Fruit fly (Drosophila melanogaster) S2 (cell line): ENCODE measurements around the gene BORCS6.

Experiments used
- CG8478 ChIP-seq: fragments of >200 bp; optimal IDR thresholded peaks from 2 replicates; lab custom pipeline; 2018
- CTCF ChIP-seq, 2 experiments: fragments of >200 bp; optimal IDR thresholded peaks; 2 replicates each; lab custom pipeline; 2018

The BORCS6 gene

DNA sequence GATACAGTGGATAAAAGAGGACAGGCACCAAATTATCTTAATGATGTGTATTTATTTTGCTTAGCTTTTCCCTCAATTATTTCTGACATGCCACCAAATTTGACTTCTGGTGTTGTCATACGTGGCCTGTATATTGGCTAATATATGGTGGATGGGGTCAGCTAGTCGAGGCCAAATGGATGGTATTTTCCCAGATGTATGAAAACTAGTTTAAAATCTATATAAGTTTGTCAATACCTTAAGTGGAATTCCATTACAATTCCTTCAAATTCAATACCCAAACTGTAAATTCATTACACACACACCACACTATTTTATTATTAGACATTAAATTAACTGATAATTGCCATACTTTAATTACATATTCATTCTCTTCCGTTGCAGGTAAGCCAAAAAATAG is 11.2 kb downstream of the BORCS6 start:
- TF ChIP-seq CG8478 (lab: Kevin White, UChicago) = no peak
- no peak for TF ChIP-seq CTCF (optimal IDR thresholded peaks at IDR 0.05; lab: Kevin White, UChicago)

DNA sequence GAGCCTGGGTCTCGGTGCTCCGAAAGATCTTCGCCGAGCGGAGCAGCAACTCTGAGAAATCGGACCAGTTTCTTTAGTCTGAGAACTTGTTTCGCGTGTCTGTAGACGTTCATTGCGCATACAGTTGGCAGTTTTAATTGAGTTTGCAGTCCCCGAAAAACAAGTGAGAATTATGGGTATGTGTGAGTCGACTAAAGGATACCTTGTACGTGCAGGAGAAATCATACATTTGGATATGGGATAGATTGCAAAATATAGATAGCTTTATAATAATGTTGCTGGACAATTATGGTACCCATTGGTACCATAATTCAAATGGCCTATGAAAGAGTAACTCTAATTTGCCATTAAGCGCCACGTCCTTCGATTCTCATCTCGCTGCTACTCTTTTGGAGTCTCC is 11.8 kb downstream of the BORCS6 start:
- TF ChIP-seq CG8478 (lab: Kevin White, UChicago) (no peak), CTCF (optimal IDR thresholded peaks at IDR 0.05; lab: Kevin White, UChicago) (no peak)

DNA sequence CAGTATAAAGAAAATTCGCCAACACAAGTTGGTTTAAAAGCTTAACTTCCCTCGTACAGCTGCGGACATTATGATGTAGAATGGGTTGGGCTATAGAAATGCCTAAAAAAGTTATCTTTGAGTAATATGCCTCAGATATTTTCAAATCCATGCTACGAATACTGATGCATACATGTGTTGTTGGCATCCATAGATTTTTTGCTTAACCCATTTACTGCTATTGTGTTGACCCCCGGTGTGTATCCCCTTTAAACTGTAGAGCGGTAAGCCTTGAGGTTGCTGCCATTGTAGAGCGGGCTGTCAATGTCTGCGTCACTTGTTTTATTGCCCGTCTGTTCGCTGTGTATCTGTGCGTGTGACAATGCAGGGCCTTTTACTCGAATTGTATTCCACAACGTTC is 12.3 kb downstream of the BORCS6 start:
- no peak for TF ChIP-seq CTCF (optimal IDR thresholded peaks at IDR 0.05; lab: Kevin White, UChicago)
- no peak for TF ChIP-seq CG8478 (lab: Kevin White, UChicago)

DNA sequence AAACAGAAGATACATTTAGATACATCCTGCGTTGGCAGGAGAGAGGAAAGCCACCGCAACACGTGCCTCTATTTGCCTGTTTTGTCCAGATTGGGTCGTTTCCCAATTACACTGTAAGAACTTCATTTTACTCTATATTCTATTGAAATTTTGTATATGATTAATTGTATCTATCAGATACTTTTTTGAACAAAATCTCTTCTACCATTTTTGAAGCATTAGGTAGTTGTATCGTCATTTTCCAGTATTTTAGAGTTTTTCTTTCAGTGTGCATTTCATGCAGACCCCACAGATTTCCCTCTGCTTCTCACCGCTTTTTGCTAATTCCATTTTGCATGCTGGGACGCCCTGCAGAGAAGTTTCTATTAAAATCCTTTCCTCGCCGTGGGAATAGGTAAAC is 13.9 kb downstream of the BORCS6 start:
- TF ChIP-seq CTCF (optimal IDR thresholded peaks at IDR 0.05; lab: Kevin White, UChicago) = no peak
- no peak for TF ChIP-seq CG8478 (lab: Kevin White, UChicago)

DNA sequence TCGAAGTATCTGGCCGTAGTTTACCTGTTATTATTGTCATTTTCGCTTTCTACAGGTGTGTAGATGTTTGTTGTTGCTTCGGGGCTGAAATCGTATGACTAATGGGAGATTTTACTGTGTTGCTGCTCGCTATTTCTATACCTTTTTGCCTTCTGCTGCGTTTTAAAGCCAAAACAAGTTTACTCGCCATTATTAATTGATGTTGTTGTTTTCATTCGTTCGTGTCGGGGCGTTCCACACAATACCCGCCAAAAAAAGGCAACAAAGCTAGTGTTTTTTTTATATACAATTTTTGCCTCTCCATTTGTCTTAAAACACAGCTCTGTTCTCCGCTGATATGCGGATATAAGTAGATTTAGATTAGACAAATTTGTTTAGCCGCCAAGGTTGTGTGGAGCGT is 14.7 kb downstream of the BORCS6 start:
- no peak for TF ChIP-seq CG8478 (lab: Kevin White, UChicago)
- no peak for TF ChIP-seq CTCF (optimal IDR thresholded peaks at IDR 0.05; lab: Kevin White, UChicago)

DNA sequence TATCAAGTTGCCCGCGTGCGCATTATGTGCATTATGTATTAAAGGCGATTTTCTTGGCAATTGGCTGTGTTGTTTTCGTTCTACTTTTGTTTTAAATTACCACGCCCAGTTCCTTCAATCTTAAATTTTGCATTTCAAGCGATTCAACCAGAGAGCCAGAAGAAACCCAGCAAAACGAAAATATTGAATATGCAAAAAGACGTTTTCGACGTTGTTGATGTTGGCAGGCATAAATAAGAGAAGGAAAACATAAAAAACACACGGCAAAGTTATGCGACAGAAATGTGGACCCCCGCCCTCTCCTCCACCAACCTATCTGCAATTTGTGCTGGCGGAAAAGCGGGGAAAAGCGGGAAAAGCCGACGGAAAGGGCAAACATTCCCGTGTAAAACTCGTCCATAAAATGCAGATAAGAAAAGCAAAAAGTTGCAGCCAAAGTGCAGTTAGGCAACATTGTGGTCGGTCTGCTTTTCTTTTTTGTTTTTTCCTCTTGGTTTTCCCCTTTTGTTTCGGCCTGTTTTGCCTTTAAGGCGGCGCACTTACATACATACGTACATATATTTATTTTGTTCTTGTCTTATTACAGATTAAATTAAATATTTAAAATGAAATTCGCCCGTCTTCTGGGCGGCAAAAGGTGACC is 15.4 kb downstream of the BORCS6 start:
- no peak for TF ChIP-seq CG8478 (lab: Kevin White, UChicago)
- no peak for TF ChIP-seq CTCF (optimal IDR thresholded peaks at IDR 0.05; lab: Kevin White, UChicago)

DNA sequence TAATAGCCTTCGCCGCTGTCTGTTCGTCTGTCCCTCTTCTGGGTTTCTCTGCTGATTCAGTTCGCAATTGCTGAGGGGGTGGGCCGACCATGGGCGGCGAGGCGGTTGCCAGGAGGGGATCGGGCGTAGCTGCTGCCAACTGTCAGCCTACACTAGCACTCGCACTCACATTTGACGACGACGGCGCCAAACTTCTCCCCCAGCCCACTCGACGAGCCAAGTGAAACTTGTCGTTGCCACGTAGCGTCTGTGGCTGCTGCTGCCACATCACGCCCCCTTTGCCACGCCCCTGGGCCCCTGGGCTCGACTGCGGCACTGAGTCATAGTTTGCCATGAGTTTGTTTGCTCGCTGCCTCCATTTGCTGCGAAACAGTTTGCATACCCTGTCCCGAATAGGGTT is 16.6 kb downstream of the BORCS6 start:
- no peak for TF ChIP-seq CG8478 (lab: Kevin White, UChicago)
- TF ChIP-seq CTCF (optimal IDR thresholded peaks at IDR 0.05; lab: Kevin White, UChicago) = no peak

DNA sequence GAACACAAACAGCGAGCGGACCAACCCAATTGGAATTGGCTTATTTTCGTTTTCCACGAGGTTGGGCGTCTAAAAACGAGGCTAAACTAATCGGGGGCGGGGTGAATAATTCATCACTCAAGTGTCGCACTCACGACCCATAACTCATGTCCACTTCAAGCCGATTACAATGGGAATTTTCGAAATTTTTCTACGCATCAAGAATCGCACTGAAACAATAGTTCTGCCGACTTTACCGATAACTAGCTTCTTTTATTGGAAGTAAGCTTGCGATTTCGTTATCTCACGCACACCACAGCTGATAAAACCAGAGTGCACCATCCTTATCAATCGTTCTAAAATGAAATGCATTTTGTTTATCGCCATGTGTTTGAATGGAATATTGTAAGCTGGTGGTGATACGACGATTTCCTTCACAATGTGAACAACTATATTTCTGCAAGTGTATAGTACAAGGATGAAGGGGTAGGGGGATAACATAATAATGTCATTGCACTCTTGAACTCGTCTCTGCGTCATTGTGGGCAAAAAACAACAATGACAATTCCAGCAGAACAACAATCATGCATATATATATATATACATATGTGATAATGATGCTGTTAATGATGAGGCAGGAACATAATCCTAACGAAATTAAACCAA is 18.9 kb downstream of the BORCS6 start:
- TF ChIP-seq CTCF (optimal IDR thresholded peaks at IDR 0.05; lab: Kevin White, UChicago) (no peak), CG8478 (lab: Kevin White, UChicago) (peak; percentile 9)

DNA sequence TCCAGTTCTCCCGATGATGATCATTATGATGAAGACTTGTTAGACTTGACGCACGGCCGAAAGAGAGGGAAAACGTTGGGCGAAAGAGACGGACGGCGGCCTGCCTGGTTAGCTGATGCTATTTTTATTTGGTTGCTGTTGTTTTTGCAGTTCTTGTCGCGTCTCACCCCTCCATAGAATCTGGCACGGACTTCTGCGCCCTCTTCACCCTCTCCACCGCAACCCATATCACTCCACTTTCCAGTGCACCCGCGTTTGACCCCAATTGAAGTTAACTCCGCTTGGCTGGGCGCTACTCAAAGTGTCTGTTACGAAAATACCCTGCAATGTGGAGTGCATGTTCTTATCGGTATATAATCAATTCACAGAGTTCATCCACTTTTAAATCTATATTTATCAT is 20.5 kb downstream of the BORCS6 start:
- TF ChIP-seq CG8478 (lab: Kevin White, UChicago) (no peak), CTCF (optimal IDR thresholded peaks at IDR 0.05; lab: Kevin White, UChicago) (no peak)

DNA sequence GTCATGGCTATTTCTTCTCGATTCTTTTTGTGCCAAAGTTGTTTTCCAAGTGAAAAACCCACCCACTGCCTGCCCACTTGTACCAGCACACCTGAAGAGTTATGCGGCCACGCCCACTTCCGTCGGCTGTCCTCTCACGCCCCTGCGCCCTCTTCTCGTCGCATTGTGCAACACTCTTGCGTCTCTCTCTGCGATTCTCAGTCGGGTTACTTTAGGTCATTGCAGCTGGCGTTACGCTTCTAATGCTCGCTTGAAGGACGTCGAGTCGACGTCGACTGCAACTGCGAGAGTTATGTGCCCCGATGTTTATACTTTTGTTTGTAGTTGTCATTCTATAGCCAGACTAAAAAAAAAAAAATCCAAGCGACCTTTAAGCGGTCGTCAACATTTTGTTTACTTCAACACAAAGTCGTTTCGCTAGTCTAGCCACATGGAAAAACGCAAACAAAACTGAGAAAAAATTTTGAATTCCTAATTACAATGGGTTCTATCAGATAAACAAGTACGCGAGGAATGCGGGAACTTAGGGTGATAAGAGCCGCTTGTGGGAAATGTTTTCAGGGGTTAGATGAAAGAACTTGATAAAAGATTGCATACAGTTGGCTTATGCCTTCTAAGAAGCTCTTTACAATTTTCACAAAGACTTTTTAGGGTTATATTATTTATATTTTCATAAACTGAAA is 21.3 kb downstream of the BORCS6 start:
- TF ChIP-seq CTCF (optimal IDR thresholded peaks at IDR 0.05; lab: Kevin White, UChicago) = no peak
- TF ChIP-seq CG8478 (lab: Kevin White, UChicago) = no peak

DNA sequence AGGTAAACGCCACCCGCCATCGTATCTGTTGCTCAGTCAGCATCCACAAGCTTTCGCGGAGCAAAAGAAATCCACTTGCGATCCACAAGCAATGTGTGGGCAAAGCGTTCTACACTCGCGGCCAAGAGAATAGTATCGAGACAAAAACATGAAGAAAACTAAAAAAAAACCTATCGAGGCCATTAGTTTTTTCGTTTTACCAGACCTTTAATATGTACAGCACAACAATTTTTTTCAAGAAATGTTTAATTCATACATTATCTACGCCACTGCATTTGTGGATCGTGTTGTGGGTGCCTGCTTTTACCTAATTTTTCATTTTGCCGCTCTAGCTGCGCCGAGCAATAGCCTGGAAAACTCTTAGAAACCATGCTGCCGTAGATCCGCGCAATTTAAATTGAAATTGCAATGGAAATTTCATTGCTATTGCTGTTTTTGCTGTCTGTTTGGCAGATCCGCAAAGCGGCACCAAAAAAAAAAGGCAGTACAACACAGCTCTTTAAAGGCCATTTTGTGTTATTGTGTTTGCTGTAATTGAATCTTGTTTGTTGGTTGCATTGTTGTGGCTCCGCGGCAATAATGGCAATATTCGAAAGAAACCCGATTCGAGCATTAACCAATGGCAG is 22.5 kb downstream of the BORCS6 start:
- TF ChIP-seq CG8478 (lab: Kevin White, UChicago) (no peak), CTCF (optimal IDR thresholded peaks at IDR 0.05; lab: Kevin White, UChicago) (no peak)

DNA sequence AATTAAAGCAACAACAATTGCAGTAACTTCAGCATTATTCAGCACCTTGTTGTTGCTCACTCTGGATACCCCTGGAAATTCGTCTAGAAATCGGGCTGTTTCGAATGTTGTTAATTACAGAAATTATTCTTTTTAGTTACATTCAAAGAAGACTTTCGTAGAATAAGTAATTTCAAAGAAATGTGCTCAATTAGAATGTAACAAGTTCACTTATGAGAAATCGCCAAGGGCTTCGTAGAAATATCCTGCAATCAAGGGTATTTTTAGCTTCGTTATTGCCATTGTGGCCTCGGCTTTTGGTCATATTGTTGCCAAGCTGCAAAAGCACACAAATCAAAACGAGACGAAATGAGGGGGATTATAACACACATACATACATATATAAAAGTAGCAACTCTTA is 23.3 kb downstream of the BORCS6 start:
- no peak for TF ChIP-seq CTCF (optimal IDR thresholded peaks at IDR 0.05; lab: Kevin White, UChicago)
- TF ChIP-seq CG8478 (lab: Kevin White, UChicago) = no peak

DNA sequence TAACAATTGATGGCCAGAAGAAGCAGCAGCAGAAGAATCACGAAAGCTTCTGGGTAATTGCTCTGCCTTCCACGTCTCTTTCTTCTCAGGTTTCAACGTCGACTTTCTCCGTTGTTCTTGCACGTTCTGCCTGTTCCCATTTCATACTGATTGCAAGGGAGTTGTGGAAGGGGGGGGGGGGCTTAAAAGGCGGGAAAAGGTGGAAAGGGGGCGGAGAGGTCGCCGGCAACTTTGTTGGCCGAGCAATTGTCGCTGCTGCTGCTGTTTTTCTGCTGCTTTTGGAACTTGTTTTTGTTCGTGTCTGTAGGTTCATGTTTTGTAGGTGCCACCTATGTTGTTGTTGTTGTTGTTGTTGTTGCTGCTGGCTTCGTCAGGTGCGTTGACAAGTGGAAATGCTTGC is 24.9 kb downstream of the BORCS6 start:
- TF ChIP-seq CTCF (optimal IDR thresholded peaks at IDR 0.05; lab: Kevin White, UChicago) (no peak), CG8478 (lab: Kevin White, UChicago) (no peak)

DNA sequence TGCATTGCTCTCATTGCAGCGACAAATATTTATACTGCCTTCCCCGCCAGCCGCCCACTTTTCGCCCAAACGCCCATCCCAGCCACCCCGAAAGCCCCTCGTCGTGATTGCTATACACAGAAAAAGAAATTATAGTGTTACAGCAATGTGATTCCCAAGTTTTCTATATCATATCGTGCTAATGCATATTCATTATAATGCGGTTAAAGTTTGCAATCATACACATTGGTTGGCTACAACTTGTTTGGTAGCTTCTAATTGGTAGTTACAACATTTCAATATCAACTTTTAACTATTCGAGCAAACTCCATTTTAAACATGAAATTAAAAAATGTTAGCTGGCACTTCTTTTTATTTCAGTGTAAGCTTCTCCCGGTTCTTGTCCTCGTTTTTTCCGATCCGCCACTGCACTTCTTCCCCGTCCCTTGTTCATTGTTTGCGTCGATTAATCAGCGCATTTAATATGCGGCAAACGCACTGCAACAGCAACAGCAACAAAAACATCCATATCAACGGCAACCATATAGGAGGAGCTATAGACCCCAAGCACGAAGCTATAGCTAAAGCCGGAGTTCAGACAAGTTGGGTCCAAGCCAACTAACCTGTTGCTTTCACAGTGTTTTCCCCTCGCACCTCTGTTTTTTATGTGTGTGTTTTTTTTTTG is 25.4 kb downstream of the BORCS6 start:
- TF ChIP-seq CG8478 (lab: Kevin White, UChicago) (no peak), CTCF (optimal IDR thresholded peaks at IDR 0.05; lab: Kevin White, UChicago) (no peak)
